Fruit fly (Drosophila melanogaster): Measurements from ENCODE around the gene alphaTub67C.

- TF ChIP-seq usp (GFP tag; optimal IDR thresholded peaks at IDR 0.05) (no peak), psq (optimal IDR thresholded peaks at IDR 0.05) (no peak), pan (optimal IDR thresholded peaks at IDR 0.05) (no peak), Dll (optimal IDR thresholded peaks at IDR 0.05) (no peak), CG8478 (optimal IDR thresholded peaks at IDR 0.05) (no peak), EcR (GFP tag; optimal IDR thresholded peaks at IDR 0.05) (no peak)
Measured at dm6 chr3L:9705591-9705990, 24.5 kb downstream of the alphaTub67C start.
